Fruit fly (Drosophila melanogaster): ENCODE results near the gene CG13288.

CG13288 gene

dm6 chr3L:5869614-5870204, 37.5 kb upstream of the CG13288 start (continued):
- TF ChIP-seq CG3726 (GFP tag; IDR thresholded peaks at IDR 0.05) (peak; percentile 58; the same call in 2 of the 3 replicates), gsb-n (tag; optimal IDR thresholded peaks at IDR 0.05) (peak; percentile 45), MTF-1 (GFP tag; optimal IDR thresholded peaks at IDR 0.05; ENCODE audit: borderline replicate concordance) (peak; percentile 77), CG32767 (GFP tag; IDR thresholded peaks at IDR 0.05) (0 out of 2 replicates have a peak, but pooled peaks have one; percentile 25), pfk (GFP tag; optimal IDR thresholded peaks at IDR 0.05) (peak; percentile 23), dm (GFP tag; optimal IDR thresholded peaks at IDR 0.05) (no peak), trh (GFP tag; optimal IDR thresholded peaks at IDR 0.05) (no peak), CG8281 (tag; optimal IDR thresholded peaks at IDR 0.05) (no peak), Poxn (GFP tag; IDR thresholded peaks at IDR 0.05) (no peak), sens (GFP tag) (peak; percentile 92), Hr3 (GFP tag; optimal IDR thresholded peaks at IDR 0.05) (peak; percentile 65), Ssrp (tag; optimal IDR thresholded peaks at IDR 0.05) (no peak), kay (GFP tag; optimal IDR thresholded peaks at IDR 0.05) (peak; percentile 51), CG17328 (GFP tag; IDR thresholded peaks at IDR 0.05) (peak; percentile 72), Trl (optimal IDR thresholded peaks at IDR 0.05) (no peak), Trl (GFP tag; optimal IDR thresholded peaks at IDR 0.05) (peak; percentile 73), lmd (GFP tag; IDR thresholded peaks at IDR 0.05) (peak; percentile 77), CG5245 (GFP tag; optimal IDR thresholded peaks at IDR 0.05) (peak; percentile 89), Vsx1 (GFP tag; optimal IDR thresholded peaks at IDR 0.05) (no peak), Fer3 (tag; optimal IDR thresholded peaks at IDR 0.05) (peak; percentile 80), CG10543 (GFP tag; optimal IDR thresholded peaks at IDR 0.05) (no peak), Drgx (GFP tag; IDR thresholded peaks at IDR 0.05) (no peak), stc (GFP tag; IDR thresholded peaks at IDR 0.05) (peak; percentile 56; the same call in 1 of the 2 replicates), CG4404 (GFP tag; IDR thresholded peaks at IDR 0.05) (peak; percentile 38), Bdp1 (GFP tag; optimal IDR thresholded peaks at IDR 0.05) (peak; percentile 95), Elba2 (GFP tag; optimal IDR thresholded peaks at IDR 0.05) (peak; percentile 11), luna (GFP tag; optimal IDR thresholded peaks at IDR 0.05) (no peak), E2f1 (GFP tag; IDR thresholded peaks at IDR 0.05) (peak; percentile 64), Ada2b (GFP tag; IDR thresholded peaks at IDR 0.05) (no peak), CG17568 (GFP tag; optimal IDR thresholded peaks at IDR 0.05) (no peak), CG10431 (GFP tag; optimal IDR thresholded peaks at IDR 0.05) (no peak), CG34422 (GFP tag; IDR thresholded peaks at IDR 0.05) (peak; percentile 54; the same call in 1 of the 3 replicates), lilli (GFP tag; optimal IDR thresholded peaks at IDR 0.05) (peak; percentile 53), Myb (GFP tag; optimal IDR thresholded peaks at IDR 0.05) (peak; percentile 18), hb (GFP tag; IDR thresholded peaks at IDR 0.05; ENCODE audit: partially characterized antibody) (no peak), CoRest (tag; optimal IDR thresholded peaks at IDR 0.05) (peak; percentile 68), CG13424 (tag; optimal IDR thresholded peaks at IDR 0.05) (peak; percentile 51), knrl (GFP tag; IDR thresholded peaks at IDR 0.05; ENCODE audit: partially characterized antibody) (peak; percentile 65; the same call in 1 of the 3 replicates), Hmr (GFP tag; optimal IDR thresholded peaks at IDR 0.05) (peak; percentile 62), Adf1 (GFP tag; IDR thresholded peaks at IDR 0.05) (no peak), p53 (GFP tag; optimal IDR thresholded peaks at IDR 0.05) (peak; percentile 65), CG6254 (GFP tag; optimal IDR thresholded peaks at IDR 0.05) (no peak), chinmo (GFP tag; IDR thresholded peaks at IDR 0.05; ENCODE audit: partially characterized antibody) (peak; percentile 67; the same call in 1 of the 4 replicates), CG9727 (GFP tag; optimal IDR thresholded peaks at IDR 0.05) (no peak), Chrac-16 (GFP tag; optimal IDR thresholded peaks at IDR 0.05) (peak; percentile 61), CG34376 (GFP tag; optimal IDR thresholded peaks at IDR 0.05) (peak; percentile 2), CG6765 (GFP tag; optimal IDR thresholded peaks at IDR 0.05) (no peak), eve (GFP tag; optimal IDR thresholded peaks at IDR 0.05) (no peak), CG1603 (tag; optimal IDR thresholded peaks at IDR 0.05) (peak; percentile 63), her (GFP tag; optimal IDR thresholded peaks at IDR 0.05) (no peak), CG1647 (GFP tag; optimal IDR thresholded peaks at IDR 0.05) (peak; percentile 27)
